Worm (Caenorhabditis elegans) whole organism, late embryonic: Measurements from ENCODE around the gene T24H10.1.
A peak's percentile ranks its signal among the peaks of the same experiment; 100 is the strongest.

ENCODE experiments used
- C38D4.7 ChIP-seq: fragments of 200-800 bp; sonication (Bioruptor generic); optimal IDR thresholded peaks from 2 replicates; lab custom pipeline; 2018; ENCODE audit warnings: mild to moderate bottlenecking, missing genetic modification characterization, moderate library complexity, missing compliant biosample characterization
- K02D7.2 ChIP-seq: sonication (generic microtip); optimal IDR thresholded peaks from 2 replicates; lab custom pipeline; 2017; ENCODE audit warnings: mild to moderate bottlenecking, missing genetic modification characterization, missing compliant biosample characterization
- K09A11.1 ChIP-seq: sonication (generic microtip); optimal IDR thresholded peaks from 2 replicates; lab custom pipeline; 2017; ENCODE audit warnings: antibody characterized with exemption, mild to moderate bottlenecking, missing genetic modification characterization, missing compliant biosample characterization; ENCODE audit not compliant: insufficient read depth
- Y22D7AL.16 ChIP-seq: sonication (generic microtip); optimal IDR thresholded peaks from 2 replicates; lab custom pipeline; 2016; ENCODE audit warnings: missing genetic modification characterization, missing compliant biosample characterization
- ahr-1 ChIP-seq: sonication (generic microtip); optimal IDR thresholded peaks from 2 replicates; lab custom pipeline; 2016; ENCODE audit warnings: missing genetic modification characterization, missing compliant biosample characterization
- ceh-18 ChIP-seq: sonication (generic microtip); optimal IDR thresholded peaks from 2 replicates; lab custom pipeline; 2016; ENCODE audit warnings: missing genetic modification characterization, missing compliant biosample characterization
- ceh-22 ChIP-seq: sonication (generic microtip); optimal IDR thresholded peaks from 2 replicates; lab custom pipeline; 2017; ENCODE audit warnings: missing biosample characterization, missing genetic modification characterization
- ceh-31 ChIP-seq: sonication (generic microtip); optimal IDR thresholded peaks from 2 replicates; lab custom pipeline; 2016; ENCODE audit warnings: missing genetic modification characterization, missing compliant biosample characterization
- ceh-34 ChIP-seq: sonication (generic microtip); optimal IDR thresholded peaks from 2 replicates; lab custom pipeline; 2016; ENCODE audit warnings: mild to moderate bottlenecking, missing genetic modification characterization, missing compliant biosample characterization
- dve-1 ChIP-seq: sonication (generic microtip); optimal IDR thresholded peaks from 2 replicates; lab custom pipeline; 2017; ENCODE audit warnings: antibody characterized with exemption, mild to moderate bottlenecking, missing genetic modification characterization, missing compliant biosample characterization
- elt-2 ChIP-seq: sonication (generic microtip); optimal IDR thresholded peaks from 2 replicates; lab custom pipeline; 2016; ENCODE audit warnings: missing genetic modification reagents, missing genetic modification characterization, missing compliant biosample characterization
- elt-4 ChIP-seq: sonication (generic microtip); optimal IDR thresholded peaks from 2 replicates; lab custom pipeline; 2016; ENCODE audit warnings: missing genetic modification characterization, missing compliant biosample characterization
- ets-4 ChIP-seq: sonication (generic microtip); optimal IDR thresholded peaks from 2 replicates; lab custom pipeline; 2016; ENCODE audit warnings: missing genetic modification characterization, missing compliant biosample characterization
- eyg-1 ChIP-seq: sonication (generic microtip); optimal IDR thresholded peaks from 2 replicates; lab custom pipeline; 2016; ENCODE audit warnings: missing genotype, missing genetic modification characterization, missing compliant biosample characterization
- fkh-10 ChIP-seq: fragments of 150-350 bp; optimal IDR thresholded peaks from 2 replicates; lab custom pipeline; 2014; ENCODE audit warnings: missing biosample characterization, missing genetic modification reagents, missing genetic modification characterization
- hlh-15 ChIP-seq: sonication (generic microtip); optimal IDR thresholded peaks from 2 replicates; lab custom pipeline; 2016; ENCODE audit warnings: missing genetic modification characterization, missing compliant biosample characterization
- hlh-8 ChIP-seq: sonication (generic microtip); optimal IDR thresholded peaks from 2 replicates; lab custom pipeline; 2016; ENCODE audit warnings: missing genotype, missing genetic modification characterization, missing compliant biosample characterization
- lin-11 ChIP-seq: fragments of 200-800 bp; sonication (Bioruptor generic); optimal IDR thresholded peaks from 2 replicates; lab custom pipeline; 2018; ENCODE audit warnings: mild to moderate bottlenecking, missing genetic modification characterization, missing compliant biosample characterization
- mec-3 ChIP-seq: sonication (generic microtip); optimal IDR thresholded peaks from 2 replicates; lab custom pipeline; 2016; ENCODE audit warnings: borderline replicate concordance, missing genetic modification characterization, missing compliant biosample characterization
- nfya-1 ChIP-seq: sonication (generic microtip); optimal IDR thresholded peaks from 2 replicates; lab custom pipeline; 2017; ENCODE audit warnings: missing genetic modification characterization, mild to moderate bottlenecking, missing compliant biosample characterization, antibody characterized with exemption, moderate library complexity
- nhr-232 ChIP-seq: sonication (generic microtip); optimal IDR thresholded peaks from 2 replicates; lab custom pipeline; 2016; ENCODE audit warnings: missing genetic modification characterization, missing compliant biosample characterization
- pag-3 ChIP-seq: sonication (generic microtip); optimal IDR thresholded peaks from 2 replicates; lab custom pipeline; 2016; ENCODE audit warnings: missing compliant biosample characterization, missing genetic modification characterization, borderline replicate concordance
- pat-9 ChIP-seq: fragments of 200-800 bp; sonication (Bioruptor generic); optimal IDR thresholded peaks from 2 replicates; lab custom pipeline; 2018; ENCODE audit warnings: mild to moderate bottlenecking, missing genetic modification characterization, moderate library complexity, missing compliant biosample characterization
- pha-2 ChIP-seq: sonication (generic microtip); optimal IDR thresholded peaks from 2 replicates; lab custom pipeline; 2017; ENCODE audit warnings: mild to moderate bottlenecking, missing genetic modification characterization, missing compliant biosample characterization
- sdc-2 ChIP-seq: sonication (generic microtip); optimal IDR thresholded peaks from 2 replicates; lab custom pipeline; 2016; ENCODE audit warnings: missing genotype, missing genetic modification characterization, missing compliant biosample characterization
- tbx-2 ChIP-seq: sonication (generic microtip); optimal IDR thresholded peaks from 2 replicates; lab custom pipeline; 2016; ENCODE audit warnings: missing genetic modification characterization, missing compliant biosample characterization
- unc-3 ChIP-seq, 2 experiments: fragments of 200-800 bp in 1 of 2; sonication (Bioruptor generic) in 1 of 2; sonication (generic microtip) in 1 of 2; conservative IDR thresholded peaks in 1 of 2; optimal IDR thresholded peaks in 1 of 2; 2 replicates each; pipeline versions ENCODE4 v1.3.6 to Lab custom; 2016 to 2022; ENCODE audit warnings: missing compliant biosample characterization in 2 of 2, missing genetic modification characterization in 2 of 2, missing genetic modification reagents in 1 of 2
- unc-42 ChIP-seq: sonication (generic microtip); optimal IDR thresholded peaks from 2 replicates; lab custom pipeline; 2016; ENCODE audit warnings: missing genotype, missing genetic modification characterization, missing compliant biosample characterization
- unc-55 ChIP-seq: sonication (generic microtip); optimal IDR thresholded peaks from 2 replicates; lab custom pipeline; 2017; ENCODE audit warnings: missing biosample characterization, missing genetic modification reagents, missing genetic modification characterization

Gene T24H10.1

DNA sequence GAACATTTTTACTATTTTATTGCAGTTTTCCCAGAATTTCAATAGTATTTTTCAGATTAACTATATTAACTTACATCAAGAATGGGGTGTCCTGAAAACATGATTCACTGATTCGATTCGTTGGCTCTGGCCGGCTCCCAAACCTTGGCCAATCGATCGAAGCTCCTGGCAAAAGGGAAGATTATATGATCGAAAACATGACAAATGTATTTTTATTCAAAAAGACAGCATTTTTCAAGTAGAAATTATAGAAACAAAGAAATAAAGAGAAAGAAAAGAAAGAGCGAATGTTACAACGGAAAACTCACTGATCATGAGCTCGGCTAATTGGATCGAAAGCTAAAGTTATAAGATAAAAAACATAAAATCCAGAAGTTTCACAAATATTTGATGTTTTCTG lies 28.4 kb upstream of the T24H10.1 start, which contains the start of gene T24B8.4:
Gene T24B8.4, minus strand, starts transcription at position 101 of the 400 bp plus-strand sequence.
- TF ChIP-seq unc-3 (GFP tag; conservative IDR thresholded peaks at IDR 0.05; lab: Robert Waterston, UW) (no peak), unc-3 (tag; optimal IDR thresholded peaks at IDR 0.05; lab: Kevin White, UChicago) (no peak), ets-4 (tag; lab: Kevin White, UChicago) (no peak), elt-4 (tag; lab: Kevin White, UChicago) (no peak), tbx-2 (no peak), ceh-31 (tag; lab: Kevin White, UChicago) (no peak), nfya-1 (tag; lab: Kevin White, UChicago) (no peak), fkh-10 (GFP tag; lab: Kevin White, UChicago) (no peak), pat-9 (tag; lab: Kevin White, UChicago) (no peak), ceh-34 (tag; lab: Kevin White, UChicago) (no peak), eyg-1 (tag; lab: Kevin White, UChicago) (no peak), ceh-22 (tag; lab: Kevin White, UChicago) (no peak), K09A11.1 (tag; lab: Kevin White, UChicago) (no peak), lin-11 (tag; lab: Kevin White, UChicago) (no peak), ceh-18 (no peak), C38D4.7 (GFP tag; lab: Kevin White, UChicago) (no peak), K02D7.2 (tag; lab: Kevin White, UChicago) (no peak)

DNA sequence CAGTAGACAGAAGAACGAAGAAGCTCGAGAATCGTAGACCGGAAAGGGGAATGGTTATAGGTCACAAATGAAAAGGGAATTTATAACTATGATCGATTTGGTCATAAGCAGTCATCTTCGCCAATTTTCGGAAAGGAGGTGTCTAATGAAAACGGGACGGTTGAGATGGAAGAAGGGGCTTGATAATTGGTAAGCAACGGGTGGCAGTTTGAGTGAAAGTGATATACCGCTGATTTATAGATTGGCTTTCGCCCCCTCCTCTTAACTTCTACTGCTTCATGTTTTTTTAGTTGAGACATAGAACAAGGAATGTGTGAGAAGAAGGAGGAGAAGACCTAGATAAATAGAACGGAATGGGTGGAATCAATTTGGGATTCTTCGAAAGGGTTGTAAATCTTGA lies 26.4 kb upstream of the T24H10.1 start:
- TF ChIP-seq ahr-1 (no peak), ceh-22 (tag; lab: Kevin White, UChicago) (no peak), pag-3 (tag; lab: Kevin White, UChicago) (no peak)
- TF ChIP-seq, all 69 proteins: peak for 0

DNA sequence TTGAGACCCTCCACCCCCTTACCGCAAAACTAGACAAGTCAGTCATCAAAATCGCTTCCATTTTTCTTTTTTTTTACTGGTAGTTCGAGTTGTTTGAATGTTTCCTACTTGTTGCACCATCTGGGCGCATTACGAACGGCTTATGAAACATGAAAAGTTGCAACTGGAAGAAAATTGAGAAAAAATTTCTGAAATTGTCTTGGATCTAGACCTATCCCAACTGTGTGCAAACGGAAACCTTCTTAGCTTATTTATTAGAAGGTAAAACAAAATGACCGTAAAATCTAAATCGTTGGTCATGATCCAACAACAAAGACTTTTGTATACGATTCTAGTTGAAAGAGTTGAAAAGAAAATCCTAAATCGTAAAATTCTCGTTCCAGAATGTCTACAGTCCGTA lies 24.7 kb upstream of the T24H10.1 start:
- TF ChIP-seq fkh-10 (GFP tag; lab: Kevin White, UChicago), result no peak
- TF ChIP-seq K09A11.1 (tag; lab: Kevin White, UChicago), result no peak
- no peak for TF ChIP-seq dve-1
- TF ChIP-seq unc-55 (GFP tag; lab: Kevin White, UChicago), result no peak
- no peak for TF ChIP-seq pha-2 (tag; lab: Kevin White, UChicago)
- no peak for TF ChIP-seq mec-3
- no peak for TF ChIP-seq nhr-232 (tag; lab: Kevin White, UChicago)
- TF ChIP-seq hlh-15 (tag; lab: Kevin White, UChicago), result no peak
- no peak for TF ChIP-seq sdc-2 (tag; lab: Kevin White, UChicago)
- no peak for TF ChIP-seq elt-2 (tag; lab: Kevin White, UChicago)
- TF ChIP-seq unc-3 (GFP tag; conservative IDR thresholded peaks at IDR 0.05; lab: Robert Waterston, UW), result no peak
- TF ChIP-seq unc-3 (tag; optimal IDR thresholded peaks at IDR 0.05; lab: Kevin White, UChicago), result no peak
- no peak for TF ChIP-seq ceh-22 (tag; lab: Kevin White, UChicago)

DNA sequence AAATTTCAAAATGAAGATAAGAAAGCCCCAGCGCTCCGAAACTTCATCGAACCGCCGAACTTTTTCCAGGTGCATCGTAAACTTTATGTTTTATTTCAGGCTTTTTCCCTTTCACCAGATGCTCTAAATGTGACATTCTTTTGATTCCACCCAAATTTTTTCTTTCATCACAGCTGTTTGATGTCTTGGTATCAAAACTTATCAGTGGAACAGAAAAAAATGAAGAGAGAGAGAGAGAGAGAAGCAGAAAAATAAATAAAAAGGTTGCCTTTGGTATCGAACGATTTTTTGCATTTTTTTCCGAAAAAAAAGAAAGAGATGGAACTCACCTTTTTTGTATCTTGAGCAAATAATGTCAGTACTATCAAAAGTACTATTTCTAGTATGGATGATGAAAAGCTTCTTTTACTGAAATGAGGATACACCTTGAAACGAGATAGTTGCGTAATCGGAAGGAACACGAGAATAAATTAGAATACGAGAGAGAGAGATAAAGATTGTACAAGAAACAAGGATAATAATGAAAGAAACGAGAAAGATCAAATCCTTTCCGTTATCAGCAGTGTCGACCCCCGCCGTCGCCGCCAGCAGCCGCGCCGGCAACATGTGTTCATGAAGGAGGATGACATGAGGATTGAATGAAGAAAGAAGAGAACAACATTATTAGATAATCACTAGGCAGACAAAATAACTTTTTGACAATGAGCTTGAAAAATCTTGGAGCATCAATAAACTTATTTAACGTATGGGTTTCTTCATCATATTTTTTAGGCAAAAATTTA lies 22.9 kb upstream of the T24H10.1 start:
- TF ChIP-seq hlh-8 (tag; lab: Kevin White, UChicago), result no peak
- TF ChIP-seq unc-55 (GFP tag; lab: Kevin White, UChicago), result peak; percentile 32
- TF ChIP-seq ceh-18, result peak; percentile 35
- TF ChIP-seq K02D7.2 (tag; lab: Kevin White, UChicago), result no peak

DNA sequence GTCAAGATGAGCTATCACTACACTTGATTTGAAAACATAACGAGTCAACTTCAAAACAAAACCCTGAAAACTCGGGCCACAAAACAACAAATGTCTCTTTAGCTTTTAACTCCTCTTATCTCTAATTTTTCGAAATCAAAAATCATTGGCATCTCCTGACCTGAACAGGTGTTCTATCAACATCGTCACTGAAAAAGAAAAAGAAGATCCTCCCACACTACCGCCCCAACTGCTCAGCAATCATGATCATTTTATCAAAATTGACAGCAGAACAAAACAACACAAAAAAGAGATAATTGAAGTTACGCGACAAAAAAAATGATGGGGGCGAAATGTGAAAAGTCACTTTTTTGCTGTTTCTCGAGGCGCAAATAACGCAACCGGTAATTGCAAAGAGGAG lies 20.8 kb upstream of the T24H10.1 start:
- TF ChIP-seq nfya-1 (tag; lab: Kevin White, UChicago) (no peak), hlh-8 (tag; lab: Kevin White, UChicago) (no peak), lin-11 (tag; lab: Kevin White, UChicago) (no peak), unc-42 (tag; lab: Kevin White, UChicago) (no peak), Y22D7AL.16 (tag; lab: Kevin White, UChicago) (no peak)
